Worm (Caenorhabditis elegans) whole organism, L4/young adult: ENCODE measurements around the gene nep-13.

ENCODE experiments used
- W03F9.2 ChIP-seq: fragments of 150-350 bp; optimal IDR thresholded peaks from 2 replicates; lab custom pipeline; 2014; ENCODE audit warnings: missing biosample characterization, missing genetic modification characterization
- him-1 ChIP-seq: sonication (generic microtip); optimal IDR thresholded peaks from 2 replicates; lab custom pipeline; 2016; ENCODE audit warnings: missing genotype, missing genetic modification reagents, missing genetic modification characterization, missing compliant biosample characterization

DNA sequence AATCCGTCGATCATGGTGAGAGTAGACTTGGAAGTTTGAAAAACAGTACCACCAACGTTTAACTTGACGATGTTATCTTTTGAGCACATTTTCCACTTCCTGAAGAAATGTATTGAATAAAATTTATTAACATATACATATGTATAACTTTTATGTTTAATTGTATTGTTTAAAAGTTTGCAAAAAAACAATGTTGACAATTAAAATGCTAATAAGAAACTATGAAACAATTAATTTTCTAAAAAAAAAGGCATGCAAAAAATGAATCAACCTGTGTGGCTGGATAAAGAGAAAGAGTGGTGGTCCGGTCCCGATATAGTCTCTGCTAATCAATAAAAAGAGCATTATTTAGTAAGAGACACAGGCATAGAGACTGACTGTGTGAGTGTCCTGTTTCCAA lies 47.7 kb upstream of the nep-13 start, which contains the start of gene C17F4.8:
- TF ChIP-seq W03F9.2 (tag; lab: Kevin White, UChicago) = no peak
- TF ChIP-seq him-1 = no peak
